Worm (Caenorhabditis elegans): Measurements from ENCODE around the gene nsph-3.1.

DNA sequence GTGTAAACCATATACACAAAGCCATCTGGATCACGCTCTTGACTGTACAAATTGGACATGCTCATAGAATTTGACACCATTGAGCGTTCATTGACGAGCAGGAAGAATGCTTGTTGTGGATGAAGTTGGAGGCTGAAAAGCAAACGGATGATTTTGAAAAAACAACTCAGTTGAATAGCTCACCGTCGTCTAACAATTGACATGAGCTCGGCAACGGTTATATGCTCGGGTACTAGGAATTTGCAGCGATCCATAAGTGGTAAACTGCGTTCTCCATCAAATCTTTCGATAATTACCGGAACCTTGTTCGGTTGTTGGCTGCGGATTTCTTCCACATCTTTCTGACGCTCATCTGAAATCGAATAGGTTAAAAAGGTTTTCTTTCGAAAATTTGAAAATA is 14.8 kb upstream of the nsph-3.1 start:
- no peak for TF ChIP-seq pag-3 (tag; optimal IDR thresholded peaks at IDR 0.05; ENCODE audit: borderline replicate concordance, insufficient read depth)
- no peak for TF ChIP-seq irx-1 (tag; optimal IDR thresholded peaks at IDR 0.05)
- TF ChIP-seq aly-2 (tag; optimal IDR thresholded peaks at IDR 0.05): no peak
- no peak for TF ChIP-seq ceh-82 (tag; optimal IDR thresholded peaks at IDR 0.05)
